Worm (Caenorhabditis elegans) whole organism, L4/young adult: Measurements from ENCODE around the gene C45B2.2.

Experiments used
- W03F9.2 ChIP-seq: fragments of 150-350 bp; optimal IDR thresholded peaks from 2 replicates; lab custom pipeline; 2014; ENCODE audit warnings: missing biosample characterization, missing genetic modification characterization
- dao-5 ChIP-seq: sonication (generic microtip); optimal IDR thresholded peaks from 2 replicates; lab custom pipeline; 2016; ENCODE audit warnings: missing genotype, missing genetic modification characterization, moderate library complexity, missing compliant biosample characterization
- him-1 ChIP-seq: sonication (generic microtip); optimal IDR thresholded peaks from 2 replicates; lab custom pipeline; 2016; ENCODE audit warnings: missing genotype, missing genetic modification reagents, missing genetic modification characterization, missing compliant biosample characterization

The C45B2.2 gene

DNA sequence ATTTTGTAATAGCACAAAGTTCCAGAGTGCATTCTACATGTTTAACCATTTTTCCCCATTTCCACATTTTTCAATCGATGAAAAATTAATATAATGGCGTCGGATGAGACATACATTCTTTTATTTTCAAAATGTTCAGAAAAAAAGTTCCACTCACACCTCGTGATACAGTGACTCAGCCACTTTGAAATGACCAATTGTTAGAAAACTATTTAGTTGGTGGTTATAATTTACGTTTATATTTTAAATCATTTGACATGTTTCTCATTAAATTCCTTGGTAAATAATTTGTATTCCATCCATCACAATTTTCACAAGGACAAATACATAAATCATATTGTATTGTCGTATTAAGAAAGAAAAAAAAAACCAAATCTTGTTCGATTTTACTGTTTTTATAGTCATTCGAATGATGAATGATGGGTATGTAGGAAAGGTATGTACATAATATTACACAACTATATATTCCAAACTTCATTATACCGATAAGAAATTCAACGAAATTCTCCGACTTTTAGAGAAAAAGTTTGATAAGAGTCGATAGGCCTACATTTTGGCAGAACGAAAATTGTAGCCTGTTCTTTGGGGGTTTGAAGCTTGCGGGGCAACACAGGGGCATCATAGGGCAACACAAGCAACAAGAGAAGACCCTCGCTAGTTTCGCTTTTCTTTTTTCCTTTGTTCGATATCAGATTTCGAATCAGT, 16.0 kb downstream of the C45B2.2 start:
- TF ChIP-seq W03F9.2 (tag; lab: Kevin White, UChicago) (no peak), dao-5 (tag; lab: Kevin White, UChicago) (no peak), him-1 (tag; lab: Kevin White, UChicago) (no peak)

DNA sequence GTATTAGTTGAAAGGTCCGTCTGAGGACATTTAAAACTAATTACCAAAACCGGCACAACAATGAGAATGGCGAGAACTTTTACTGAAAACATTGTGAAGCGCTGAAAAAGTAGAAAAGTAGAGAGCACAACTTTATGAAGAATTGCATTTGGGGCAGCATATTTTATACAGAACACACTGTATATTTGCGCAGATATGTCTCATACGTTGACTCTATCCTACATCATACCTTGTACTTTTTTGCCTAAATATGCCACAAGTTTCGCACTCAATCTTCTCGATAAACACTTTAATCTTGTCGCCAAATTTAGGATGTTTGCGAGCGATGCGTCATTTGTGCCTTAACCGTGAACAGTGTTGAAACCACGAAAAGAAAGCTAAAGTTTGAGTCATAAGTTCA, 18.8 kb downstream of the C45B2.2 start, which contains the start of gene C15H9.11:
C15H9.11 (minus strand) TSS at position 101 of the 400 bp plus-strand sequence.
- TF ChIP-seq dao-5 (tag; lab: Kevin White, UChicago), result no peak
- no peak for TF ChIP-seq him-1 (tag; lab: Kevin White, UChicago)
- no peak for TF ChIP-seq W03F9.2 (tag; lab: Kevin White, UChicago)

ce11 chrX:6107962-6108361, 23.4 kb downstream of the C45B2.2 start:
- no peak for TF ChIP-seq W03F9.2 (tag; lab: Kevin White, UChicago)
- no peak for TF ChIP-seq dao-5 (tag; lab: Kevin White, UChicago)
- no peak for TF ChIP-seq him-1 (tag; lab: Kevin White, UChicago)

ce11 chrX:6109288-6109770, 24.8 kb downstream of the C45B2.2 start, which contains the start of gene kynu-1:
TSS of gene kynu-1 (minus strand) at chrX:6109338.
- no peak for TF ChIP-seq him-1 (tag; lab: Kevin White, UChicago)
- TF ChIP-seq W03F9.2 (tag; lab: Kevin White, UChicago), result no peak
- no peak for TF ChIP-seq dao-5 (tag; lab: Kevin White, UChicago)

DNA sequence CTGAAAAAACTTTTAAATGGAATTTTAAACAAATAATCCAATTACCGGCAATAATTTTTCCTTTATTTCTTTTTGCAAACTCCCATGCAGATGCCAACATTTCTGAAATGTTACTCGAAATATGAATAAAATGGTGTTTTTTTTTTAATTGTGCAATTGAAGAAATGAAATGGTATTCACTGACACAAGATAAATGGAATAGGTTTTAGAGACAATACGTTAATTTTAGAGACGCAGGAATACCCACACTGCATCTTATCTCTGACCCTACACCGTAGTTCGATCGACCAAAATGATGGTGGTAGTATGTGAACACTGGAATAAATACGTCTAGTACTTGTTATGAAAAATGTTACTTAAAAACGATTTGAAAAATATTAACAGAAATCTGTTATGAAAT, 28.3 kb downstream of the C45B2.2 start, which contains the start of gene prx-3:
prx-3 (minus strand) TSS at position 101 of the 400 bp plus-strand sequence.
- TF ChIP-seq W03F9.2 (tag; lab: Kevin White, UChicago) (no peak), dao-5 (tag; lab: Kevin White, UChicago) (no peak), him-1 (tag; lab: Kevin White, UChicago) (no peak)

DNA sequence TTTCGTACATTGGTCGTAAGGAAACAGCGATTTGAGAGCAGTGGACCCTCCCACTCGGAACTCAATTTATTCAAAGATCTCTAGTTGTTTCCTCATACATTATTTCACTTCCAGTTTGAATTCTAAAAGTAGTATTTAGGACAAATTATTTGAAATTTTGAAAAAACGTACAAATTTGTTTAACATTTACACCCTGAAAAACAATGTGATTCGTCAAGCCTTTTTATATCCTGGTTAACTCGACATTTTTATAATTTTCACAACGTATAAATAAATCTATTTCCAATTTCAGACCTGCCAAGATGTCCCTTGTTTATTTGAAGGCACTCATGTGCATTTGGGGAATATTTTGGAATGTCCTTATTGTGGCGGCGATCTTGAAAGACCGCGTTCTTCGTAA, 31.0 kb downstream of the C45B2.2 start, which contains the start of gene C15H9.3:
C15H9.3 (plus strand) TSS at position 301 of the 400 bp plus-strand sequence.
- no peak for TF ChIP-seq him-1 (tag; lab: Kevin White, UChicago)
- no peak for TF ChIP-seq W03F9.2 (tag; lab: Kevin White, UChicago)
- TF ChIP-seq dao-5 (tag; lab: Kevin White, UChicago), result no peak

DNA sequence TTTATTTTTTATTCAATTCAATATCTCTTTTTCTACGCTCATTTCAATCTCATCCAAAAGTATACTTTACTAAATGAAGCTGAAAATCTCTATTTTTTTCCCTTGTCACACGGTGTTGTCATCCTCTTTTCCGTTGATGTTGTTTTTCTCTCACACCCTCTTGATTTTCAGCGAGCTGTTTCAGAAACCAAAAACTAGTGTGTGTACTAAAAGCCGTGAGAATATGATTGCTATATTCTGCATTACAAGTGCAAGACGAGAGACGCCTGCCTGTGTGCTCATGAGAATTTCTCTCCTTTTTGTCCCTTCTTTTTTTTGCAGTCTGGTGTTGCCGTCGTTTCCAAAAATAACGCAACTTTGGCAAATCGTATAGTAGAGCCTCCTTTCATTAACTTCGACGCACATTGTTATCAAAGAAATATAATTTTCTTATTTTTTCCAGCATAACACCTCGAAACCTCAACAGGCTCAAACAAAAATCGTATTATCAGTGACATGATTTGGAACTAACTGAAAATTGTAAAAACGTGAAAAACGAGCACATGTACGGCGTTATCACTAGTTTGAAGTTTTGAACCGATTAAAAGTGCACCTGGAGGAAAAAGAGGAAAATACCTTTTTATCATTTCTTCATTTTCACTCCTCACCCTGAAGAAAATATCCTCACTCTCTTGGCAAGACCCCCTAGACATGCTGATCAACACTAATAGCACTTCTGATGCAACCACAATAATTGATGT, 33.7 kb downstream of the C45B2.2 start, which contains the start of gene C15H9.2:
C15H9.2 (plus strand) TSS at position 441 of the 740 bp plus-strand sequence.
- no peak for TF ChIP-seq him-1 (tag; lab: Kevin White, UChicago)
- TF ChIP-seq dao-5 (tag; lab: Kevin White, UChicago), result no peak
- no peak for TF ChIP-seq W03F9.2 (tag; lab: Kevin White, UChicago)

DNA sequence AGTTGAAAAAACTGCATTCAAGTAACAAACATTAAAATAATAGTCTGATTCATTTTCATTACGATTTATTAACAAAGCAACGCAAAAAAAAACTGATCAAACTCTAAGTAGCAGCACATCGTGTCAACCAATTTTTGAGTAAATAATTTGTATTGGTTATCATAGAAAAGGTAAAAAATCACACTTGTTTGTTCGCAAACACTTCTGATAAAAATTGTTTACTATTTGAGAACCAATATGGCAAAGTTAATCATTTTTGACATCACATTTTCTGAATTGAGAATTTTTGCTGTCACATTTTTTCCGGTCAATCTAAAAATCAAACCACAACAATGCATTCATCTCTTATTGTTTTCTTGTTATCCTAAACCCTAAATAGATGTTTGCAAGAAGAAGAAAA, 36.7 kb downstream of the C45B2.2 start:
- TF ChIP-seq dao-5 (tag; lab: Kevin White, UChicago), result no peak

- TF ChIP-seq W03F9.2 (tag; lab: Kevin White, UChicago), result no peak
- no peak for TF ChIP-seq him-1 (tag; lab: Kevin White, UChicago)
- no peak for TF ChIP-seq dao-5 (tag; lab: Kevin White, UChicago)
Measured at ce11 chrX:6122026-6122425, 37.5 kb downstream of the C45B2.2 start, which contains the start of gene nnt-1. TSS of gene nnt-1 (plus strand) at chrX:6122311.

- TF ChIP-seq him-1 (tag; lab: Kevin White, UChicago), result peak; percentile 54
- TF ChIP-seq dao-5 (tag; lab: Kevin White, UChicago), result no peak
Measured at ce11 chrX:6128225-6128686, 43.7 kb downstream of the C45B2.2 start, which contains the start of gene C15H9.9. TSS of gene C15H9.9 (minus strand) at chrX:6128275.

DNA sequence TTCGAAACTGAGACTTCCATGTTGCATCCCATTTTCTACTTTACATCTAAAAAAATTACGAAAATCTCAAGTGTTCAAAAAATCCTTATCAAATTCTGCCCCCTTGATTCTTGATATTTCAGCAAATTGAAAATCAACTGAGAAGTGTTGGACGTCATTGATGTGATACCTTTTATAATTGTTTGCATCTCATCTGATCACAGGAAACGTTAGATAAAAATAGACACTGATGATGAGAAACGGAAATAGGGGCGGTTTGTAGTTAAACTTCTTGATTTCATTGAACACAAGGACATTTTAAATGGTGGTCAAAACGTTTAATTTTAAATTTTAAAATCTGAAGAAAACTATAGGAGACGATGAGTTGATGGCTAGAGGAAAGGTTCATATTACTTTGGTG, 44.2 kb downstream of the C45B2.2 start:
- TF ChIP-seq W03F9.2 (tag; lab: Kevin White, UChicago), result no peak
- TF ChIP-seq him-1 (tag; lab: Kevin White, UChicago), result no peak
- no peak for TF ChIP-seq dao-5 (tag; lab: Kevin White, UChicago)

- no peak for TF ChIP-seq dao-5 (tag; lab: Kevin White, UChicago)
- no peak for TF ChIP-seq W03F9.2 (tag; lab: Kevin White, UChicago)
- no peak for TF ChIP-seq him-1 (tag; lab: Kevin White, UChicago)
Measured at ce11 chrX:6129277-6129676, 44.7 kb downstream of the C45B2.2 start.

ce11 chrX:6134423-6134822, 49.9 kb downstream of the C45B2.2 start:
- no peak for TF ChIP-seq him-1 (tag; lab: Kevin White, UChicago)
